Fruit fly (Drosophila melanogaster): ENCODE results near the gene CG43448.

Gene CG43448

dm6 chr3R:30200091-30200698 lies 37.3 kb downstream of the CG43448 start:
- TF ChIP-seq Snoo (tag; optimal IDR thresholded peaks at IDR 0.05) = no peak
- TF ChIP-seq CG8159 (tag; optimal IDR thresholded peaks at IDR 0.05) = no peak
- TF ChIP-seq D1 (tag; optimal IDR thresholded peaks at IDR 0.05) = no peak
- no peak for TF ChIP-seq gl (tag; optimal IDR thresholded peaks at IDR 0.05)
- TF ChIP-seq Ets98B (GFP tag; IDR thresholded peaks at IDR 0.05) = no peak
- TF ChIP-seq CG8301 (tag; optimal IDR thresholded peaks at IDR 0.05) = no peak
- TF ChIP-seq CG32121 (GFP tag; IDR thresholded peaks at IDR 0.05) = no peak
- no peak for TF ChIP-seq CG12605 (GFP tag; IDR thresholded peaks at IDR 0.05)
- TF ChIP-seq CG14655 (GFP tag; optimal IDR thresholded peaks at IDR 0.05) = no peak
- no peak for TF ChIP-seq EcR (GFP tag; optimal IDR thresholded peaks at IDR 0.05)
- no peak for TF ChIP-seq CG17806 (tag; optimal IDR thresholded peaks at IDR 0.05)
- TF ChIP-seq CG9948 (tag; optimal IDR thresholded peaks at IDR 0.05) = no peak
- TF ChIP-seq Pif1B (GFP tag; optimal IDR thresholded peaks at IDR 0.05) = no peak
- TF ChIP-seq fd96Ca (GFP tag; IDR thresholded peaks at IDR 0.05) = no peak
- TF ChIP-seq CG4496 (GFP tag; IDR thresholded peaks at IDR 0.05) = no peak
- no peak for TF ChIP-seq CG15710 (tag; optimal IDR thresholded peaks at IDR 0.05)
- no peak for TF ChIP-seq Pif1A (GFP tag; optimal IDR thresholded peaks at IDR 0.05)
- TF ChIP-seq rn (GFP tag; IDR thresholded peaks at IDR 0.05) = no peak
- TF ChIP-seq CG13204 (GFP tag; optimal IDR thresholded peaks at IDR 0.05) = no peak

dm6 chr3R:30198793-30199192 lies 38.7 kb downstream of the CG43448 start:
- TF ChIP-seq Pif1B (GFP tag; optimal IDR thresholded peaks at IDR 0.05) (no peak), Snoo (tag; optimal IDR thresholded peaks at IDR 0.05) (no peak), CG17806 (tag; optimal IDR thresholded peaks at IDR 0.05) (no peak), CG8301 (tag; optimal IDR thresholded peaks at IDR 0.05) (no peak), CG15710 (tag; optimal IDR thresholded peaks at IDR 0.05) (no peak), CG9948 (tag; optimal IDR thresholded peaks at IDR 0.05) (no peak), Ets98B (GFP tag; IDR thresholded peaks at IDR 0.05) (no peak), rn (GFP tag; IDR thresholded peaks at IDR 0.05) (no peak), gl (tag; optimal IDR thresholded peaks at IDR 0.05) (no peak)

- no peak for TF ChIP-seq Pif1B (GFP tag; optimal IDR thresholded peaks at IDR 0.05)
- no peak for TF ChIP-seq CG8159 (tag; optimal IDR thresholded peaks at IDR 0.05)
- no peak for TF ChIP-seq Pif1A (GFP tag; optimal IDR thresholded peaks at IDR 0.05)
- TF ChIP-seq D1 (tag; optimal IDR thresholded peaks at IDR 0.05) = no peak
- TF ChIP-seq gl (tag; optimal IDR thresholded peaks at IDR 0.05) = no peak
- TF ChIP-seq Snoo (tag; optimal IDR thresholded peaks at IDR 0.05) = no peak
- no peak for TF ChIP-seq CG34367 (tag; optimal IDR thresholded peaks at IDR 0.05)
- TF ChIP-seq CG8301 (tag; optimal IDR thresholded peaks at IDR 0.05) = no peak
- TF ChIP-seq CG9948 (tag; optimal IDR thresholded peaks at IDR 0.05) = no peak
These were observed 39.7 kb downstream of the CG43448 start for dm6 chr3R:30197796-30198195.

DNA sequence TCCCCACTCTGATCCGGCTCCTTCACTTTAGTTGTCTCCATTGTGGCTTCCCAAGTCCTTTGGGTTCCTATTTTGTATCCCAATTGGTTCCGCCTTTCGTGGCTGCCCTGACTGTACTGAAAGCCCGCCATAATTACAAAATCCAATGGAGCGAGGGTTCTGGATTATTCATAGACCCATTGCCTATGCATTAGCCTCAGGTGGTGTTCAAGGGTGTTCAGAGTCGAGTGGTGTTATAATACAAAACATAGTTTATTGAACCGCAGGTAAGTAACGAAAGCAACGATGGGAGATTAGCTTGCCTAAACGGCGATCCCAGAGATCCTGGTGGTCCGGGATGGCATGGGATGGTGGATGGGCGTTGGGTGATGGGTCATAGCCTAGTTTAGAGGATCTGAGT lies 41.4 kb downstream of the CG43448 start, which contains the start of gene CG15531:
TSS of gene CG15531 (minus strand) at position 101 of the 400 bp plus-strand sequence.
- TF ChIP-seq Ets98B (GFP tag; IDR thresholded peaks at IDR 0.05) = no peak
- TF ChIP-seq D1 (tag; optimal IDR thresholded peaks at IDR 0.05) = no peak
- TF ChIP-seq EcR (GFP tag; optimal IDR thresholded peaks at IDR 0.05) = no peak
- TF ChIP-seq CG10348 (GFP tag; IDR thresholded peaks at IDR 0.05) = no peak
- no peak for TF ChIP-seq CG34367 (tag; optimal IDR thresholded peaks at IDR 0.05)
- no peak for TF ChIP-seq CG15710 (tag; optimal IDR thresholded peaks at IDR 0.05)
- no peak for TF ChIP-seq Pif1A (GFP tag; optimal IDR thresholded peaks at IDR 0.05)
- TF ChIP-seq CG9948 (tag; optimal IDR thresholded peaks at IDR 0.05) = no peak
- TF ChIP-seq CG12605 (GFP tag; IDR thresholded peaks at IDR 0.05) = no peak
- TF ChIP-seq Snoo (tag; optimal IDR thresholded peaks at IDR 0.05) = no peak
- no peak for TF ChIP-seq fd96Ca (GFP tag; IDR thresholded peaks at IDR 0.05)
- no peak for TF ChIP-seq CG14655 (GFP tag; optimal IDR thresholded peaks at IDR 0.05)
- TF ChIP-seq CG8159 (tag; optimal IDR thresholded peaks at IDR 0.05) = no peak
- no peak for TF ChIP-seq CG8301 (tag; optimal IDR thresholded peaks at IDR 0.05)

- TF ChIP-seq CG15710 (tag; optimal IDR thresholded peaks at IDR 0.05) (peak; percentile 18), CG8301 (tag; optimal IDR thresholded peaks at IDR 0.05) (peak; percentile 23), CG4496 (GFP tag; IDR thresholded peaks at IDR 0.05) (peak; percentile 64), Ets98B (GFP tag; IDR thresholded peaks at IDR 0.05) (peak; percentile 64), EcR (GFP tag; optimal IDR thresholded peaks at IDR 0.05) (no peak), gl (tag; optimal IDR thresholded peaks at IDR 0.05) (no peak), CG17806 (tag; optimal IDR thresholded peaks at IDR 0.05) (peak; percentile 3), CG14655 (GFP tag; optimal IDR thresholded peaks at IDR 0.05) (peak; percentile 14), CG32121 (GFP tag; IDR thresholded peaks at IDR 0.05) (peak; percentile 59), CG13204 (GFP tag; optimal IDR thresholded peaks at IDR 0.05) (no peak), D1 (tag; optimal IDR thresholded peaks at IDR 0.05) (no peak), fd96Ca (GFP tag; IDR thresholded peaks at IDR 0.05) (peak; percentile 64)
These were observed 41.9 kb downstream of the CG43448 start for dm6 chr3R:30195606-30196049.

dm6 chr3R:30193826-30194225 lies 43.7 kb downstream of the CG43448 start:
- TF ChIP-seq D1 (tag; optimal IDR thresholded peaks at IDR 0.05) = no peak
- no peak for TF ChIP-seq CG8301 (tag; optimal IDR thresholded peaks at IDR 0.05)
- TF ChIP-seq gl (tag; optimal IDR thresholded peaks at IDR 0.05) = no peak
- no peak for TF ChIP-seq CG13204 (GFP tag; optimal IDR thresholded peaks at IDR 0.05)
- no peak for TF ChIP-seq CG9948 (tag; optimal IDR thresholded peaks at IDR 0.05)
- TF ChIP-seq CG14655 (GFP tag; optimal IDR thresholded peaks at IDR 0.05) = no peak

All from whole organism, pupa.